Fruit fly (Drosophila melanogaster) whole organism, embryonic: ENCODE results near the gene CG34268.

Source experiments
- Awh ChIP-seq: fragments of 200-800 bp; sonication (Bioruptor generic); IDR thresholded peaks from 2 replicates; pipeline ENCODE4, ENCODE4 v1.3.6; 2022; ENCODE audit warnings: missing biosample characterization, missing genetic modification characterization
- Bdp1 ChIP-seq: fragments of 200-800 bp; sonication (Bioruptor generic); optimal IDR thresholded peaks from 3 replicates; lab custom pipeline; 2016; ENCODE audit warnings: missing biosample characterization, missing genetic modification characterization
- Bgb ChIP-seq: fragments of 200-800 bp; sonication (Bioruptor generic); IDR thresholded peaks from 2 replicates; pipeline ENCODE4 v1.3.6; 2022; ENCODE audit warnings: missing biosample characterization, missing genetic modification characterization; ENCODE audit not compliant: partially characterized antibody
- CG10267 ChIP-seq: fragments of 200-800 bp; sonication (Bioruptor generic); optimal IDR thresholded peaks from 2 replicates; lab custom pipeline; 2018; ENCODE audit warnings: missing biosample characterization, mild to moderate bottlenecking, missing genetic modification characterization, moderate library complexity
- CG11247 ChIP-seq: fragments of 200-800 bp; sonication (Bioruptor generic); IDR thresholded peaks from 2 replicates; pipeline ENCODE4 v1.3.6; 2022; ENCODE audit warnings: missing biosample characterization, missing genetic modification characterization
- CG11560 ChIP-seq: fragments of 200-800 bp; sonication (Bioruptor generic); IDR thresholded peaks from 3 replicates; pipeline ENCODE4 v1.3.6; 2022; ENCODE audit warnings: missing biosample characterization, missing genetic modification characterization
- CG11696 ChIP-seq: fragments of 200-800 bp; sonication (Bioruptor generic); IDR thresholded peaks from 2 replicates; pipeline ENCODE4 v1.3.6; 2022; ENCODE audit warnings: missing biosample characterization, missing genetic modification characterization
- CG14014 ChIP-seq: fragments of 200-800 bp; sonication (Bioruptor generic); IDR thresholded peaks from 2 replicates; pipeline ENCODE4 v1.3.6; 2022; ENCODE audit warnings: missing biosample characterization, missing genetic modification characterization
- CG15696 ChIP-seq: fragments of 200-800 bp; sonication (Bioruptor generic); optimal IDR thresholded peaks from 2 replicates; lab custom pipeline; 2019; ENCODE audit warnings: missing biosample characterization, mild to moderate bottlenecking, missing genetic modification characterization, moderate library complexity
- CG17568 ChIP-seq: fragments of 200-800 bp; sonication (Bioruptor generic); optimal IDR thresholded peaks from 2 replicates; lab custom pipeline; 2018; ENCODE audit warnings: missing biosample characterization, mild to moderate bottlenecking, missing genetic modification characterization, moderate library complexity
- CG18476 ChIP-seq: fragments of 200-800 bp; sonication (Bioruptor generic); optimal IDR thresholded peaks from 2 replicates; lab custom pipeline; 2016; ENCODE audit warnings: missing biosample characterization, mild to moderate bottlenecking, missing genetic modification characterization
- CG18599 ChIP-seq: fragments of 200-800 bp; sonication (Bioruptor generic); optimal IDR thresholded peaks from 3 replicates; lab custom pipeline; 2017; ENCODE audit warnings: missing biosample characterization, missing genetic modification characterization, mild to moderate bottlenecking, moderate library complexity, missing genetic modification reagents
- CG18764 ChIP-seq: fragments of 200-800 bp; sonication (Bioruptor generic); optimal IDR thresholded peaks from 3 replicates; lab custom pipeline; 2016; ENCODE audit warnings: missing biosample characterization, missing genetic modification characterization
- CG2120 ChIP-seq: fragments of 200-800 bp; sonication (Bioruptor generic); optimal IDR thresholded peaks from 3 replicates; lab custom pipeline; 2016; ENCODE audit warnings: missing biosample characterization, missing genetic modification characterization
- CG2678 ChIP-seq: fragments of 200-800 bp; sonication (Bioruptor generic); optimal IDR thresholded peaks from 3 replicates; lab custom pipeline; 2019; ENCODE audit warnings: missing biosample characterization, mild to moderate bottlenecking, missing genetic modification characterization, moderate library complexity
- CG31365 ChIP-seq: fragments of 200-800 bp; sonication (Bioruptor generic); optimal IDR thresholded peaks from 2 replicates; lab custom pipeline; 2018; ENCODE audit warnings: missing biosample characterization, mild to moderate bottlenecking, missing genetic modification characterization
- CG34376 ChIP-seq: fragments of 200-800 bp; sonication (Bioruptor generic); optimal IDR thresholded peaks from 2 replicates; lab custom pipeline; 2018; ENCODE audit warnings: missing biosample characterization, mild to moderate bottlenecking, missing genetic modification characterization
- CG43689 ChIP-seq: fragments of 200-800 bp; sonication (Bioruptor generic); IDR thresholded peaks from 2 replicates; pipeline ENCODE4 v1.3.6; 2022; ENCODE audit warnings: missing biosample characterization, missing genetic modification characterization
- CG5953 ChIP-seq: fragments of 200-800 bp; sonication (Bioruptor generic); IDR thresholded peaks from 2 replicates; pipeline ENCODE4 v1.3.6; 2022; ENCODE audit warnings: missing biosample characterization, missing genetic modification characterization
- CG6272 ChIP-seq: fragments of 200-800 bp; sonication (Bioruptor generic); IDR thresholded peaks from 2 replicates; pipeline ENCODE4 v1.3.6; 2022; ENCODE audit warnings: missing biosample characterization, missing genetic modification characterization
- CG6791 ChIP-seq: fragments of 200-800 bp; sonication (Bioruptor generic); IDR thresholded peaks from 3 replicates; pipeline ENCODE4 v1.3.6; 2022; ENCODE audit warnings: missing biosample characterization, missing genetic modification characterization; ENCODE audit not compliant: partially characterized antibody
- CG6854 ChIP-seq: fragments of 200-800 bp; sonication (Bioruptor generic); optimal IDR thresholded peaks from 3 replicates; lab custom pipeline; 2017; ENCODE audit warnings: missing biosample characterization, mild to moderate bottlenecking, missing genetic modification characterization
- CG7556 ChIP-seq: fragments of 200-800 bp; sonication (Bioruptor generic); optimal IDR thresholded peaks from 2 replicates; lab custom pipeline; 2017; ENCODE audit warnings: missing biosample characterization, mild to moderate bottlenecking, missing genetic modification characterization
- CoRest ChIP-seq: fragments of 200-800 bp; sonication (Bioruptor generic); optimal IDR thresholded peaks from 3 replicates; lab custom pipeline; 2018; ENCODE audit warnings: missing biosample characterization, mild to moderate bottlenecking, missing genetic modification characterization, moderate library complexity
- D ChIP-seq, 2 experiments: fragments of 200-800 bp in 1 of 2; fragments of >200 bp in 1 of 2; sonication (Bioruptor generic) in 1 of 2; optimal IDR thresholded peaks; 2 replicates in 1 of 2; 3 replicates in 1 of 2; lab custom pipeline; 2017; ENCODE audit warnings: mild to moderate bottlenecking in 1 of 2, missing biosample characterization in 1 of 2, missing genetic modification characterization in 1 of 2, missing genetic modification reagents in 1 of 2
- D19B ChIP-seq: fragments of 200-800 bp; sonication (Bioruptor generic); optimal IDR thresholded peaks from 2 replicates; lab custom pipeline; 2017; ENCODE audit warnings: missing biosample characterization, mild to moderate bottlenecking, missing genetic modification characterization
- Dref ChIP-seq: fragments of 200-800 bp; sonication (Bioruptor generic); IDR thresholded peaks from 2 replicates; pipeline ENCODE4 v1.3.6; 2022; ENCODE audit warnings: missing biosample characterization, missing genetic modification characterization
- E2f2 ChIP-seq: fragments of 200-800 bp; sonication (Bioruptor generic); IDR thresholded peaks from 2 replicates; pipeline ENCODE4 v1.3.6; 2022; ENCODE audit warnings: missing biosample characterization, missing genetic modification characterization
- Ets65A ChIP-seq: fragments of 200-800 bp; sonication (Bioruptor generic); peaks from one replicate; lab custom pipeline; 2016; ENCODE audit warnings: missing biosample characterization, missing genetic modification characterization
- GATAe ChIP-seq: fragments of 200-800 bp; sonication (Bioruptor generic); conservative IDR thresholded peaks from 2 replicates; pipeline ENCODE4 v1.3.6; 2022; ENCODE audit warnings: missing biosample characterization, missing genetic modification characterization
- HHEX ChIP-seq: fragments of 200-800 bp; sonication (Bioruptor generic); optimal IDR thresholded peaks from 3 replicates; lab custom pipeline; 2017; ENCODE audit warnings: missing biosample characterization, mild to moderate bottlenecking, missing genetic modification characterization, missing genetic modification reagents
- Hand ChIP-seq: fragments of 200-800 bp; sonication (Bioruptor generic); optimal IDR thresholded peaks from 2 replicates; lab custom pipeline; 2017; ENCODE audit warnings: mild to moderate bottlenecking, missing biosample characterization, missing genetic modification reagents, missing genetic modification characterization
- Hr39 ChIP-seq: fragments of >200 bp; optimal IDR thresholded peaks from 2 replicates; lab custom pipeline; 2017
- MBD-R2 ChIP-seq: fragments of 200-800 bp; sonication (Bioruptor generic); IDR thresholded peaks from 2 replicates; pipeline ENCODE4 v1.3.6; 2022; ENCODE audit warnings: missing biosample characterization, missing genetic modification characterization
- Med ChIP-seq: fragments of 200-800 bp; sonication (Bioruptor generic); peaks from one replicate; lab custom pipeline; 2016; ENCODE audit warnings: missing biosample characterization, missing genetic modification characterization, mild to moderate bottlenecking, inconsistent platforms, moderate library complexity
- Meics ChIP-seq: fragments of 200-800 bp; sonication (Bioruptor generic); optimal IDR thresholded peaks from 2 replicates; lab custom pipeline; 2017; ENCODE audit warnings: missing biosample characterization, mild to moderate bottlenecking, missing genetic modification characterization
- Myb ChIP-seq: fragments of 200-800 bp; sonication (Bioruptor generic); optimal IDR thresholded peaks from 2 replicates; lab custom pipeline; 2016; ENCODE audit warnings: missing biosample characterization, missing genetic modification characterization
- Six4 ChIP-seq: fragments of 200-800 bp; sonication (Bioruptor generic); optimal IDR thresholded peaks from 2 replicates; lab custom pipeline; 2016; ENCODE audit warnings: missing biosample characterization, missing genetic modification characterization
- Sox100B ChIP-seq: fragments of 200-800 bp; sonication (Bioruptor generic); optimal IDR thresholded peaks from 3 replicates; lab custom pipeline; 2018; ENCODE audit warnings: missing biosample characterization, mild to moderate bottlenecking, missing genetic modification characterization
- amos ChIP-seq: fragments of 200-800 bp; sonication (Bioruptor generic); IDR thresholded peaks from 2 replicates; pipeline ENCODE4 v1.3.6; 2022; ENCODE audit warnings: missing biosample characterization, missing genetic modification characterization; ENCODE audit not compliant: partially characterized antibody
- dimm ChIP-seq: fragments of 200-800 bp; sonication (Bioruptor generic); IDR thresholded peaks from 2 replicates; pipeline ENCODE4 v1.3.6; 2022; ENCODE audit warnings: missing biosample characterization, missing genetic modification characterization
- jumu ChIP-seq: fragments of 200-800 bp; sonication (Bioruptor generic); optimal IDR thresholded peaks from 3 replicates; lab custom pipeline; 2016; ENCODE audit warnings: missing biosample characterization, missing genetic modification characterization
- knrl ChIP-seq: fragments of 200-800 bp; sonication (Bioruptor generic); IDR thresholded peaks from 3 replicates; pipeline ENCODE4 v1.3.6; 2022; ENCODE audit warnings: missing biosample characterization, missing genetic modification characterization; ENCODE audit not compliant: partially characterized antibody
- lola ChIP-seq, 3 experiments: fragments of >200 bp in 2 of 3; fragments of 200-800 bp in 1 of 3; sonication (Bioruptor generic) in 1 of 3; optimal IDR thresholded peaks; 2 replicates each; lab custom pipeline; 2017 to 2019; ENCODE audit warnings: missing biosample characterization in 3 of 3, missing genetic modification characterization in 3 of 3, mild to moderate bottlenecking in 1 of 3, moderate library complexity in 1 of 3
- pita ChIP-seq: fragments of 200-800 bp; sonication (Bioruptor generic); optimal IDR thresholded peaks from 2 replicates; lab custom pipeline; 2017; ENCODE audit warnings: missing biosample characterization, mild to moderate bottlenecking, missing genetic modification characterization
- ro ChIP-seq: fragments of 200-800 bp; sonication (Bioruptor generic); IDR thresholded peaks from 2 replicates; pipeline ENCODE4 v1.3.6; 2022; ENCODE audit warnings: missing biosample characterization, missing genetic modification characterization
- slbo ChIP-seq: fragments of 200-800 bp; sonication (Bioruptor generic); IDR thresholded peaks from 2 replicates; pipeline ENCODE4 v1.3.6; 2022; ENCODE audit warnings: missing biosample characterization, missing genetic modification characterization
- slou ChIP-seq: fragments of 200-800 bp; sonication (Bioruptor generic); optimal IDR thresholded peaks from 3 replicates; lab custom pipeline; 2016; ENCODE audit warnings: missing biosample characterization, missing genetic modification characterization
- tgo ChIP-seq: fragments of 200-800 bp; sonication (Bioruptor generic); IDR thresholded peaks from 3 replicates; pipeline ENCODE4 v1.3.6; 2022; ENCODE audit warnings: missing biosample characterization, missing genetic modification characterization
- vvl ChIP-seq: fragments of 200-800 bp; sonication (Bioruptor generic); IDR thresholded peaks from 2 replicates; pipeline ENCODE4 v1.3.6; 2022; ENCODE audit warnings: missing biosample characterization, missing genetic modification characterization

Gene CG34268

DNA sequence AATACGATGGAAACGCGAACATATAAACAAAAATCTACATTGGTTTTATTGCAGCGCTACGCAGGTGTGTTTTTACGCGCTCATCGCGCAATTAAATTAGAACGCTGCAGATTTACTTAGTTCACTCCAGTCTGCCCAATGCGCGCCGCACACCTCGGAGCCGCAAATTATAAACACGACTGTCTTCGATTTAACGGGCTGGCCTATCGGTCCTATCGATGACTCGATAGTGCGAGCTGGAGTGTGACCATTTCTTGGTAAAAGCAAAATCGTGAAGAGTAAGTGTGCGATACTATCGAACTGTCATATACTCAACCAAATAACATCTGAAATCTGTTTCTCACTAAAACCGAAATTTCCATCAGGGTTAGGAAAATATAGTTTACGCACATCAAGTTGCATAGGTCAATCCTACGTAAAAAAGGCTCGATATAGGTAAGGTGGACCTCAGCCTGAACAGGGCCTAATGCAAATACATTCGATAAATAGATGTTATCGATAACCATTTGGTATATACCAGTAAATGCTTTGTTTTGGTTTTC is 39.7 kb downstream of the CG34268 start, which contains the start of the genes klar and BORCS6 (continued):
- TF ChIP-seq Six4 (no peak), CG5953 (GFP tag; lab: Robert Waterston, UW) (no peak), MBD-R2 (GFP tag; lab: Robert Waterston, UW) (no peak; the same call in none of the 2 replicates), HHEX (GFP tag; lab: Kevin White, UChicago) (peak; percentile 18), Bgb (peak; percentile 97), D19B (GFP tag; lab: Kevin White, UChicago) (no peak), CG2678 (peak; percentile 56), slou (GFP tag; lab: Kevin White, UChicago) (peak; percentile 20), CG18476 (GFP tag; lab: Kevin White, UChicago) (peak; percentile 34), ro (GFP tag; lab: Robert Waterston, UW) (no peak), Dref (GFP tag; lab: Robert Waterston, UW) (peak; percentile 87), dimm (GFP tag; lab: Robert Waterston, UW) (no peak), CG11696 (no peak), jumu (peak; percentile 72), CG6272 (GFP tag; lab: Robert Waterston, UW) (no peak), Meics (GFP tag; lab: Kevin White, UChicago) (no peak), GATAe (no peak), CG14014 (peak; percentile 35; the same call in 1 of the 2 replicates), CG11247 (GFP tag; lab: Robert Waterston, UW) (0 out of 2 replicates have a peak, but pooled peaks have one; percentile 17), Hr39 (lab: Kevin White, UChicago) (no peak), lola (GFP tag; optimal IDR thresholded peaks at IDR 0.05; lab: Kevin White, UChicago) (peak in 2 of 3 experiments; percentile 27 to 83), pita (GFP tag; lab: Kevin White, UChicago) (no peak), CG31365 (no peak), CoRest (peak; percentile 71), CG43689 (GFP tag; lab: Robert Waterston, UW) (no peak), CG10267 (tag; lab: Kevin White, UChicago) (peak; percentile 75), CG18764 (peak; percentile 47), Myb (GFP tag; lab: Kevin White, UChicago) (peak; percentile 78), knrl (peak; percentile 97), amos (GFP tag; lab: Robert Waterston, UW) (peak; percentile 95), CG6854 (GFP tag; lab: Kevin White, UChicago) (peak; percentile 29), CG18599 (peak; percentile 68), slbo (GFP tag; lab: Robert Waterston, UW) (peak; percentile 72), Hand (peak; percentile 18), CG17568 (GFP tag; lab: Kevin White, UChicago) (peak; percentile 3), CG15696 (peak; percentile 39), Awh (GFP tag; lab: Robert Waterston, UW) (no peak), vvl (GFP tag; lab: Robert Waterston, UW) (peak; percentile 75), Med (peak; percentile 92), tgo (peak; percentile 41; the same call in 1 of the 3 replicates), CG34376 (GFP tag; lab: Kevin White, UChicago) (peak; percentile 71), CG11560 (tag; lab: Robert Waterston, UW) (peak; percentile 99), CG6791 (GFP tag; lab: Robert Waterston, UW) (peak; percentile 96), Bdp1 (GFP tag; lab: Kevin White, UChicago) (peak; percentile 41), Sox100B (GFP tag; lab: Kevin White, UChicago) (no peak), Ets65A (no peak), D (optimal IDR thresholded peaks at IDR 0.05; lab: Kevin White, UChicago) (peak; percentile 85), D (GFP tag; optimal IDR thresholded peaks at IDR 0.05; lab: Kevin White, UChicago) (no peak), CG7556 (GFP tag; lab: Kevin White, UChicago) (peak; percentile 4), CG2120 (GFP tag; lab: Kevin White, UChicago) (peak; percentile 86), E2f2 (GFP tag; lab: Robert Waterston, UW) (peak; percentile 62)
